Worm (Caenorhabditis elegans): ENCODE results near the gene F02D10.3.

F02D10.3 gene

DNA sequence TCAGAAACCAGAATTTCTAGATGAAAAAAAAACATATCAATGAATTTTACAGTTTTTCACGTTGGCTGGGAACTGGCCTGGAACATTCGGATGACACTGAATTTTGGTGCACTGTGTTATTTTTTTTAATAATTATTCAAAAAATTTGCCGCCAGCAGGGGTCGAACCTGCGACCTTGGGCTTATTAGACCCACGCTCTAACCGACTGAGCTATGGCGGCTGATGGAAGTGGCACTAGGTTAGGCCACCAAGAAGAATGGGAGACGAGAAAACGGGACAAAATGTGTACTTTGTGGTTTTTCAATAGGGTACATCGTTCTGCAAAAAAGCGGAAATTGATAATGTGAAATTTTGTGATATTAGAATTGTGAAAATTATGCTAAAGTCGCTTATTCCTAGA, 47.4 kb downstream of the F02D10.3 start (continued):
- peak; percentile 10 for TF ChIP-seq lir-3 (tag; optimal IDR thresholded peaks at IDR 0.05; ENCODE audit: poor library complexity)

ce11 chrX:13412307-13412706, 50.1 kb downstream of the F02D10.3 start:
- TF ChIP-seq elt-2 (tag; optimal IDR thresholded peaks at IDR 0.05), result peak; percentile 40
- TF ChIP-seq sup-37 (GFP tag; optimal IDR thresholded peaks at IDR 0.05), result no peak
- TF ChIP-seq Y116A8C.19 (tag; optimal IDR thresholded peaks at IDR 0.05; ENCODE audit: borderline replicate concordance), result no peak
- no peak for TF ChIP-seq xbp-1 (tag; optimal IDR thresholded peaks at IDR 0.05)
- no peak for TF ChIP-seq nhr-85 (tag)
- no peak for TF ChIP-seq unc-30 (tag; optimal IDR thresholded peaks at IDR 0.05)
- TF ChIP-seq ces-1 (GFP tag; optimal IDR thresholded peaks at IDR 0.05), result no peak
- no peak for TF ChIP-seq unc-98 (GFP tag; IDR thresholded peaks at IDR 0.05)
- TF ChIP-seq nhr-12 (tag; optimal IDR thresholded peaks at IDR 0.05), result no peak
- no peak for TF ChIP-seq efl-1 (optimal IDR thresholded peaks at IDR 0.05)
- TF ChIP-seq efl-1 (GFP tag; optimal IDR thresholded peaks at IDR 0.05 in 1 of 2), result peak in 1 of 2 experiments; percentile 8

DNA sequence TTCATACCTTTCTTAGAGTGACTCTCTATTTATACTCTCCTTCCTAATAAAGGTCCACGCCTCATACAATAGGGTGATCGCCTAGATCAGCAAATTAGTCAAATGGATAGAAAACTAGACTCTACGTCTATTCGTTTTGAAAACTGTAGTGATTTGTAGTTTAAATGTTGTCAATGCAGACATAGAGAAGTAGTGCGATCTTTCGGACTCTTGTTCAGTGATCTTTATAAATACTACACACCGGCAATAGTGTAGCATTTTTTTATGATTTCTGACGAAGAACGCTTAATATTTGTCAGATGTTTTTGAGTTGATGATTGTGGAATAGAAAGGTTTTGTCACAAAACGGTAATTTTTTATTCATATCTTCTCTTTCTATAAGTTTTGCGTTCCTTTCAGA, 51.1 kb downstream of the F02D10.3 start:
- TF ChIP-seq snu-23 (GFP tag; optimal IDR thresholded peaks at IDR 0.05), result peak; percentile 4
- TF ChIP-seq tlp-1 (tag; optimal IDR thresholded peaks at IDR 0.05), result no peak
- no peak for TF ChIP-seq C16A3.4 (tag; optimal IDR thresholded peaks at IDR 0.05)
- TF ChIP-seq jun-1 (tag; optimal IDR thresholded peaks at IDR 0.05), result no peak
- TF ChIP-seq fos-1 (tag; optimal IDR thresholded peaks at IDR 0.05), result no peak
- TF ChIP-seq ets-5 (GFP tag; IDR thresholded peaks at IDR 0.05), result no peak
- TF ChIP-seq pax-3 (tag; optimal IDR thresholded peaks at IDR 0.05), result no peak
- TF ChIP-seq hlh-4 (tag; optimal IDR thresholded peaks at IDR 0.05), result no peak
- TF ChIP-seq unc-130 (tag; optimal IDR thresholded peaks at IDR 0.05), result no peak
- peak; percentile 71 for TF ChIP-seq nhr-20 (tag; optimal IDR thresholded peaks at IDR 0.05)
- TF ChIP-seq ces-1 (GFP tag; optimal IDR thresholded peaks at IDR 0.05), result no peak

ce11 chrX:13409543-13409942, 52.9 kb downstream of the F02D10.3 start, which contains the start of the genes cyp-13B1 and C29F7.1:
Gene cyp-13B1, minus strand, starts transcription at chrX:13409643.
Gene C29F7.1, plus strand, starts transcription at chrX:13409936.
- TF ChIP-seq hlh-17 (GFP tag; optimal IDR thresholded peaks at IDR 0.05; ENCODE audit: borderline replicate concordance) (no peak), lin-13 (GFP tag; optimal IDR thresholded peaks at IDR 0.05) (no peak), nhr-28 (tag; optimal IDR thresholded peaks at IDR 0.05) (no peak), nhr-20 (tag; optimal IDR thresholded peaks at IDR 0.05) (peak; percentile 46), nhr-85 (tag) (peak; percentile 23), nhr-11 (tag; optimal IDR thresholded peaks at IDR 0.05) (no peak), fkh-8 (tag; optimal IDR thresholded peaks at IDR 0.05) (no peak), hlh-4 (tag; optimal IDR thresholded peaks at IDR 0.05) (no peak), ceh-90 (tag; optimal IDR thresholded peaks at IDR 0.05) (no peak), nhr-19 (GFP tag; conservative IDR thresholded peaks at IDR 0.05) (0 out of 2 replicates have a peak, but pooled peaks have one; percentile 18), lin-14 (GFP tag; optimal IDR thresholded peaks at IDR 0.05) (peak; percentile 35), irx-1 (tag; optimal IDR thresholded peaks at IDR 0.05) (no peak), nhr-71 (tag; optimal IDR thresholded peaks at IDR 0.05) (peak; percentile 1), elt-2 (tag; optimal IDR thresholded peaks at IDR 0.05) (peak; percentile 15)
